Worm (Caenorhabditis elegans): Measurements from ENCODE around the gene gbh-1.

DNA sequence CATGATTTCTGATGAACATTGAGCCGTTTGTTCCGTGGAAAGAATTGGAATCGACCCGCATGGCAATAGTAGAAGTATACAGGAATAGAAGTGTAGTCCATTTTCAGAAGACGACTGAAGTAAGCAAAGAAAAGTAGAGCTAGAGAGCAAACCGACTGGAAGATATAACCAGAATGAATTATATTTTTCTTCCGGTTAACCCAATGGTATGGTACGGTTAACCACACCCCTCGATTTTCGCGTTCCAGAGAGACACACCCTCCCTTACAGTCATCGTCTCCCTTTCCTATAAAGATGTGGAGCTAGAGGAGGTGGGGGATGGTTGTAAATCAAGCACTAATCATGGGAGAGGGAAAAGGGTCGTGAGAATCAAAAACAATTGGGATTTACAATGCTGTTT lies 29.5 kb upstream of the gbh-1 start, which contains the start of gene C09G5.14:
- TF ChIP-seq snpc-4 (GFP tag; optimal IDR thresholded peaks at IDR 0.05) (no peak), snpc-4 (tag; optimal IDR thresholded peaks at IDR 0.05) (no peak), bed-1 (GFP tag; IDR thresholded peaks at IDR 0.05) (no peak), lin-35 (GFP tag; optimal IDR thresholded peaks at IDR 0.05) (no peak), let-526 (GFP tag; IDR thresholded peaks at IDR 0.05) (no peak), ama-1 (optimal IDR thresholded peaks at IDR 0.05) (no peak), ama-1 (GFP tag; optimal IDR thresholded peaks at IDR 0.05) (no peak)
